Fruit fly (Drosophila melanogaster) whole organism, prepupa: ENCODE results near the gene CG14634.
A peak's percentile ranks its signal among the peaks of the same experiment; 100 is the strongest.

Experiments
- Blimp-1 ChIP-seq: fragments of 200-800 bp; sonication (Bioruptor generic); optimal IDR thresholded peaks from 3 replicates; lab custom pipeline; 2017; ENCODE audit warnings: missing biosample characterization, missing genetic modification characterization, mild to moderate bottlenecking, moderate library complexity, missing genetic modification reagents
- CG10631 ChIP-seq: fragments of 200-800 bp; sonication (Bioruptor generic); optimal IDR thresholded peaks from 2 replicates; lab custom pipeline; 2016; ENCODE audit warnings: missing biosample characterization, missing genetic modification characterization
- CG10669 ChIP-seq: fragments of 200-800 bp; sonication (Bioruptor generic); optimal IDR thresholded peaks from 3 replicates; lab custom pipeline; 2018; ENCODE audit warnings: missing biosample characterization, mild to moderate bottlenecking, missing genetic modification characterization, moderate library complexity
- CG11294 ChIP-seq: fragments of 200-800 bp; sonication (Bioruptor generic); IDR thresholded peaks from 2 replicates; pipeline ENCODE4 v1.3.6; 2022; ENCODE audit warnings: missing biosample characterization, missing genetic modification characterization
- CG11762 ChIP-seq: fragments of 200-800 bp; sonication (Bioruptor generic); optimal IDR thresholded peaks from 3 replicates; lab custom pipeline; 2016; ENCODE audit warnings: missing biosample characterization, missing genetic modification characterization; ENCODE audit not compliant: insufficient read depth
- CG15336 ChIP-seq: fragments of 200-800 bp; sonication (Bioruptor generic); IDR thresholded peaks from 2 replicates; pipeline ENCODE4 v1.3.6; 2022; ENCODE audit warnings: missing biosample characterization, missing genetic modification characterization
- CG1621 ChIP-seq: fragments of 200-800 bp; sonication (Bioruptor generic); optimal IDR thresholded peaks from 3 replicates; lab custom pipeline; 2018; ENCODE audit warnings: missing biosample characterization, mild to moderate bottlenecking, missing genetic modification characterization
- CG3032 ChIP-seq: fragments of 200-800 bp; optimal IDR thresholded peaks from 2 replicates; lab custom pipeline; 2019; ENCODE audit warnings: missing biosample characterization, mild to moderate bottlenecking, missing genetic modification characterization, moderate library complexity
- CG32006 ChIP-seq: fragments of 200-800 bp; sonication (Bioruptor generic); optimal IDR thresholded peaks from 3 replicates; lab custom pipeline; 2017; ENCODE audit warnings: missing biosample characterization, mild to moderate bottlenecking, missing genetic modification characterization
- CG3919 ChIP-seq: fragments of 200-800 bp; sonication (Bioruptor generic); optimal IDR thresholded peaks from 3 replicates; lab custom pipeline; 2016; ENCODE audit warnings: missing biosample characterization, missing genetic modification characterization
- CG4318 ChIP-seq: fragments of 200-800 bp; sonication (Bioruptor generic); optimal IDR thresholded peaks from 3 replicates; lab custom pipeline; 2017; ENCODE audit warnings: missing biosample characterization, mild to moderate bottlenecking, missing genetic modification characterization
- CG6163 ChIP-seq: fragments of 200-800 bp; sonication (Bioruptor generic); IDR thresholded peaks from 3 replicates; pipeline ENCODE4 v1.3.6; 2022; ENCODE audit warnings: missing biosample characterization, missing genetic modification characterization
- CG6276 ChIP-seq: fragments of 200-800 bp; sonication (Bioruptor generic); optimal IDR thresholded peaks from 2 replicates; lab custom pipeline; 2017; ENCODE audit warnings: missing biosample characterization, mild to moderate bottlenecking, missing genetic modification characterization
- CG6792 ChIP-seq: fragments of 200-800 bp; sonication (Bioruptor generic); optimal IDR thresholded peaks from 3 replicates; lab custom pipeline; 2016; ENCODE audit warnings: missing biosample characterization, missing genetic modification characterization
- CG6808 ChIP-seq: fragments of 200-800 bp; sonication (Bioruptor generic); optimal IDR thresholded peaks from 3 replicates; lab custom pipeline; 2017; ENCODE audit warnings: missing biosample characterization, missing genetic modification characterization, mild to moderate bottlenecking, moderate library complexity, missing genetic modification reagents
- CG7368 ChIP-seq: fragments of 200-800 bp; sonication (Bioruptor generic); optimal IDR thresholded peaks from 3 replicates; lab custom pipeline; 2016; ENCODE audit warnings: missing biosample characterization, missing genetic modification characterization
- CG8119 ChIP-seq: fragments of 200-800 bp; sonication (Bioruptor generic); IDR thresholded peaks from 3 replicates; pipeline ENCODE4 v1.3.6; 2022; ENCODE audit warnings: missing biosample characterization, missing genetic modification characterization
- Eip75B ChIP-seq: fragments of 200-800 bp; sonication (Bioruptor generic); optimal IDR thresholded peaks from 3 replicates; lab custom pipeline; 2016; ENCODE audit warnings: missing biosample characterization, missing genetic modification characterization
- Eip78C ChIP-seq: fragments of 200-800 bp; sonication (Bioruptor generic); peaks from one replicate; lab custom pipeline; 2016; ENCODE audit warnings: missing biosample characterization, missing genetic modification characterization
- Eip93F ChIP-seq: fragments of 200-800 bp; sonication (Bioruptor generic); optimal IDR thresholded peaks from 2 replicates; lab custom pipeline; 2016; ENCODE audit warnings: missing biosample characterization, mild to moderate bottlenecking, missing genetic modification characterization
- Ets21C ChIP-seq: fragments of 200-800 bp; sonication (Bioruptor generic); optimal IDR thresholded peaks from 3 replicates; lab custom pipeline; 2016; ENCODE audit warnings: missing biosample characterization, missing genetic modification characterization
- Ets96B ChIP-seq: fragments of 200-800 bp; optimal IDR thresholded peaks from 2 replicates; lab custom pipeline; 2019; ENCODE audit warnings: missing biosample characterization, mild to moderate bottlenecking, missing genetic modification characterization, moderate library complexity
- Gug ChIP-seq: fragments of 200-800 bp; sonication (Bioruptor generic); IDR thresholded peaks from 2 replicates; pipeline ENCODE4 v1.3.6; 2022; ENCODE audit warnings: missing biosample characterization, missing genetic modification characterization
- Hr4 ChIP-seq: fragments of 200-800 bp; sonication (Bioruptor generic); optimal IDR thresholded peaks from 3 replicates; lab custom pipeline; 2016; ENCODE audit warnings: missing biosample characterization, missing genetic modification characterization
- Lpt ChIP-seq: fragments of 200-800 bp; sonication (Bioruptor generic); optimal IDR thresholded peaks from 3 replicates; lab custom pipeline; 2016; ENCODE audit warnings: missing biosample characterization, missing genetic modification characterization
- OdsH ChIP-seq: fragments of 200-800 bp; sonication (Bioruptor generic); optimal IDR thresholded peaks from 3 replicates; lab custom pipeline; 2016; ENCODE audit warnings: missing biosample characterization, missing genetic modification characterization
- Sox102F ChIP-seq: fragments of 200-800 bp; sonication (Bioruptor generic); optimal IDR thresholded peaks from 2 replicates; lab custom pipeline; 2016; ENCODE audit warnings: missing biosample characterization, mild to moderate bottlenecking, missing genetic modification characterization
- Sox14 ChIP-seq: fragments of 200-800 bp; sonication (Bioruptor generic); optimal IDR thresholded peaks from 3 replicates; lab custom pipeline; 2016; ENCODE audit warnings: missing biosample characterization, missing genetic modification characterization
- Sox15 ChIP-seq: fragments of 200-800 bp; sonication (Bioruptor generic); optimal IDR thresholded peaks from 3 replicates; lab custom pipeline; 2016; ENCODE audit warnings: missing biosample characterization, missing genetic modification characterization
- dac ChIP-seq: fragments of 200-800 bp; sonication (Bioruptor generic); optimal IDR thresholded peaks from 2 replicates; lab custom pipeline; 2017; ENCODE audit warnings: missing biosample characterization, mild to moderate bottlenecking, missing genetic modification characterization
- dsx ChIP-seq: fragments of 200-800 bp; optimal IDR thresholded peaks from 3 replicates; lab custom pipeline; 2019; ENCODE audit warnings: missing biosample characterization, mild to moderate bottlenecking, missing genetic modification characterization, moderate library complexity; ENCODE audit not compliant: poor library complexity, severe bottlenecking
- eg ChIP-seq: fragments of 200-800 bp; sonication (Bioruptor generic); IDR thresholded peaks from 3 replicates; pipeline ENCODE4 v1.3.6; 2022; ENCODE audit warnings: missing biosample characterization, missing genetic modification characterization
- fd85E ChIP-seq: fragments of 200-800 bp; sonication (Bioruptor generic); optimal IDR thresholded peaks from 3 replicates; lab custom pipeline; 2016; ENCODE audit warnings: missing biosample characterization, missing genetic modification characterization
- lz ChIP-seq: fragments of 200-800 bp; sonication (Bioruptor generic); optimal IDR thresholded peaks from 3 replicates; lab custom pipeline; 2016; ENCODE audit warnings: missing biosample characterization, missing genetic modification characterization
- net ChIP-seq: fragments of 200-800 bp; sonication (Bioruptor generic); optimal IDR thresholded peaks from 3 replicates; lab custom pipeline; 2016; ENCODE audit warnings: missing biosample characterization, missing genetic modification characterization
- ss ChIP-seq, 2 experiments: fragments of 200-800 bp; sonication (Bioruptor generic); optimal IDR thresholded peaks; 2 replicates in 1 of 2; 3 replicates in 1 of 2; lab custom pipeline; 2017 to 2018; ENCODE audit warnings: mild to moderate bottlenecking in 2 of 2, missing biosample characterization in 2 of 2, missing genetic modification characterization in 2 of 2, moderate library complexity in 1 of 2
- svp ChIP-seq: fragments of 200-800 bp; sonication (Bioruptor generic); peaks from one replicate; lab custom pipeline; 2016; ENCODE audit warnings: missing biosample characterization, missing genetic modification characterization
- vri ChIP-seq: fragments of 200-800 bp; sonication (Bioruptor generic); optimal IDR thresholded peaks from 3 replicates; lab custom pipeline; 2016; ENCODE audit warnings: missing biosample characterization, mild to moderate bottlenecking, missing genetic modification characterization

The CG14634 gene

dm6 chrX:898367-898766 lies 36.0 kb downstream of the CG14634 start:
- peak; percentile 18 for TF ChIP-seq CG3919 (GFP tag; lab: Kevin White, UChicago)
- peak; percentile 21 for TF ChIP-seq CG6792 (GFP tag; lab: Kevin White, UChicago)
- peak; percentile 63; the same call in 2 of the 3 replicates for TF ChIP-seq CG6163 (GFP tag; lab: Robert Waterston, UW)
- peak; percentile 55 for TF ChIP-seq Eip78C (GFP tag; lab: Kevin White, UChicago)
- TF ChIP-seq Ets96B (tag; lab: Kevin White, UChicago) = peak; percentile 12
- peak; percentile 11 for TF ChIP-seq dsx (GFP tag; lab: Kevin White, UChicago)
- no peak for TF ChIP-seq dac (GFP tag; lab: Kevin White, UChicago)
- TF ChIP-seq Sox15 (GFP tag; lab: Kevin White, UChicago) = no peak
- TF ChIP-seq CG15336 = no peak
- TF ChIP-seq CG1621 (tag; lab: Kevin White, UChicago) = peak; percentile 2
- no peak for TF ChIP-seq Sox14
- TF ChIP-seq net (GFP tag; lab: Kevin White, UChicago) = peak; percentile 37
- TF ChIP-seq CG7368 (GFP tag; lab: Kevin White, UChicago) = peak; percentile 29
- no peak for TF ChIP-seq svp (GFP tag; lab: Kevin White, UChicago)
- no peak for TF ChIP-seq Lpt (GFP tag; lab: Kevin White, UChicago)
- no peak for TF ChIP-seq Gug (GFP tag; lab: Robert Waterston, UW)
- no peak for TF ChIP-seq CG11762
- peak; percentile 13 for TF ChIP-seq Eip75B (GFP tag; lab: Kevin White, UChicago)
- no peak for TF ChIP-seq vri
- peak; percentile 17 for TF ChIP-seq CG10669 (GFP tag; lab: Kevin White, UChicago)
- peak; percentile 14 to 25 for TF ChIP-seq ss (GFP tag; optimal IDR thresholded peaks at IDR 0.05; lab: Kevin White, UChicago)
- TF ChIP-seq fd85E (GFP tag; lab: Kevin White, UChicago) = no peak
- no peak for TF ChIP-seq CG6808
- TF ChIP-seq CG6276 (GFP tag; lab: Kevin White, UChicago) = no peak
- TF ChIP-seq Blimp-1 (GFP tag; lab: Kevin White, UChicago) = no peak
- TF ChIP-seq CG10631 (GFP tag; lab: Kevin White, UChicago) = no peak
- TF ChIP-seq CG4318 (GFP tag; lab: Kevin White, UChicago) = no peak
- no peak for TF ChIP-seq lz (GFP tag; lab: Kevin White, UChicago)
- no peak for TF ChIP-seq Eip93F (GFP tag; lab: Kevin White, UChicago)
- no peak for TF ChIP-seq OdsH (GFP tag; lab: Kevin White, UChicago)
- TF ChIP-seq Ets21C (GFP tag; lab: Kevin White, UChicago) = no peak
- TF ChIP-seq Sox102F (GFP tag; lab: Kevin White, UChicago) = no peak
- no peak for TF ChIP-seq CG8119 (GFP tag; lab: Robert Waterston, UW)
- peak; percentile 11 for TF ChIP-seq CG3032 (tag; lab: Kevin White, UChicago)

- TF ChIP-seq Sox102F (GFP tag; lab: Kevin White, UChicago) (no peak), CG15336 (peak; percentile 53), Eip78C (GFP tag; lab: Kevin White, UChicago) (peak; percentile 57), CG11294 (peak; percentile 7; the same call in 1 of the 2 replicates), eg (GFP tag; lab: Robert Waterston, UW) (peak; percentile 50; the same call in 1 of the 3 replicates), CG8119 (GFP tag; lab: Robert Waterston, UW) (0 out of 3 replicates have a peak, but pooled peaks have one; percentile 20), CG6163 (GFP tag; lab: Robert Waterston, UW) (0 out of 3 replicates have a peak, but pooled peaks have one; percentile 13), svp (GFP tag; lab: Kevin White, UChicago) (peak; percentile 46), Hr4 (GFP tag; lab: Kevin White, UChicago) (no peak), net (GFP tag; lab: Kevin White, UChicago) (no peak), Lpt (GFP tag; lab: Kevin White, UChicago) (peak; percentile 2), CG32006 (GFP tag; lab: Kevin White, UChicago) (peak; percentile 21)
Observed at dm6 chrX:899407-900050, 37.1 kb downstream of the CG14634 start.
